Worm (Caenorhabditis elegans) whole organism, L3 larva: Measurements from ENCODE around the gene lst-5.

Experiments
- R02D3.7 ChIP-seq: fragments of 150-350 bp; optimal IDR thresholded peaks from 2 replicates; lab custom pipeline; 2014; ENCODE audit warnings: missing biosample characterization, missing genetic modification characterization
- ZK546.5 ChIP-seq: sonication (generic microtip); optimal IDR thresholded peaks from 2 replicates; lab custom pipeline; 2017; ENCODE audit warnings: missing biosample characterization, missing genetic modification characterization
- ama-1 ChIP-seq: fragments of 150-350 bp; optimal IDR thresholded peaks from 2 replicates; lab custom pipeline; 2018
- ceh-16 ChIP-seq: sonication (generic microtip); optimal IDR thresholded peaks from 2 replicates; lab custom pipeline; 2017; ENCODE audit warnings: missing biosample characterization, missing genetic modification characterization
- ceh-28 ChIP-seq: fragments of 150-350 bp; optimal IDR thresholded peaks from 2 replicates; lab custom pipeline; 2014; ENCODE audit warnings: missing biosample characterization, missing genetic modification reagents, missing genetic modification characterization
- ceh-9 ChIP-seq: sonication (generic microtip); optimal IDR thresholded peaks from 2 replicates; lab custom pipeline; 2018; ENCODE audit warnings: missing biosample characterization, missing genetic modification characterization
- egl-27 ChIP-seq: sonication (generic microtip); optimal IDR thresholded peaks from 4 replicates; lab custom pipeline; 2017; ENCODE audit warnings: missing biosample characterization, missing genetic modification reagents, missing genetic modification characterization
- elt-1 ChIP-seq: fragments of 150-350 bp; optimal IDR thresholded peaks from 2 replicates; lab custom pipeline; 2014; ENCODE audit warnings: missing biosample characterization, missing genetic modification characterization
- elt-2 ChIP-seq: sonication (generic microtip); optimal IDR thresholded peaks from 2 replicates; lab custom pipeline; 2016; ENCODE audit warnings: missing genetic modification reagents, mild to moderate bottlenecking, missing genetic modification characterization, missing compliant biosample characterization
- eor-1 ChIP-seq, 2 experiments: fragments of 150-350 bp; optimal IDR thresholded peaks; 2 replicates each; lab custom pipeline; 2014 to 2018; ENCODE audit warnings: missing biosample characterization in 2 of 2, missing genetic modification characterization in 2 of 2
- fkh-10 ChIP-seq: sonication (generic microtip); optimal IDR thresholded peaks from 2 replicates; lab custom pipeline; 2017; ENCODE audit warnings: missing biosample characterization, missing genetic modification reagents, missing genetic modification characterization
- fkh-2 ChIP-seq: fragments of 150-350 bp; optimal IDR thresholded peaks from 2 replicates; lab custom pipeline; 2014; ENCODE audit warnings: missing biosample characterization, missing genetic modification reagents, missing genetic modification characterization
- fos-1 ChIP-seq: fragments of 150-350 bp; optimal IDR thresholded peaks from 2 replicates; lab custom pipeline; 2014; ENCODE audit warnings: missing biosample characterization, missing genetic modification characterization
- hmg-11 ChIP-seq: sonication (generic microtip); optimal IDR thresholded peaks from 2 replicates; lab custom pipeline; 2016; ENCODE audit warnings: missing genetic modification characterization, missing compliant biosample characterization
- jun-1 ChIP-seq: fragments of 150-350 bp; optimal IDR thresholded peaks from 2 replicates; lab custom pipeline; 2014; ENCODE audit warnings: missing biosample characterization, missing genetic modification reagents, missing genetic modification characterization
- lin-15B ChIP-seq: fragments of 150-350 bp; optimal IDR thresholded peaks from 2 replicates; lab custom pipeline; 2014; ENCODE audit warnings: missing biosample characterization, missing genetic modification characterization
- lin-39 ChIP-seq: fragments of 150-350 bp; optimal IDR thresholded peaks from 2 replicates; lab custom pipeline; 2018; ENCODE audit warnings: missing biosample characterization, missing genetic modification reagents, missing genetic modification characterization
- lsy-12 ChIP-seq: sonication (generic microtip); optimal IDR thresholded peaks from 2 replicates; lab custom pipeline; 2016; ENCODE audit warnings: mild to moderate bottlenecking, missing genetic modification characterization, missing compliant biosample characterization
- mdl-1 ChIP-seq: fragments of 150-350 bp; optimal IDR thresholded peaks from 2 replicates; lab custom pipeline; 2014; ENCODE audit warnings: missing biosample characterization, missing genetic modification characterization
- mml-1 ChIP-seq: fragments of 150-350 bp; sonication (generic microtip); optimal IDR thresholded peaks from 3 replicates; lab custom pipeline; 2014; ENCODE audit warnings: missing biosample characterization, missing genetic modification characterization
- nfya-1 ChIP-seq: sonication (generic microtip); optimal IDR thresholded peaks from 2 replicates; lab custom pipeline; 2017; ENCODE audit warnings: missing genetic modification characterization, mild to moderate bottlenecking, missing compliant biosample characterization, antibody characterized with exemption, moderate library complexity; ENCODE audit not compliant: insufficient read depth
- nhr-11 ChIP-seq: fragments of 150-350 bp; optimal IDR thresholded peaks from 2 replicates; lab custom pipeline; 2014; ENCODE audit warnings: missing biosample characterization, missing genetic modification characterization
- nhr-25 ChIP-seq: sonication (generic microtip); optimal IDR thresholded peaks from 2 replicates; lab custom pipeline; 2017; ENCODE audit warnings: missing biosample characterization, missing genetic modification characterization
- nhr-28 ChIP-seq: fragments of 150-350 bp; optimal IDR thresholded peaks from 2 replicates; lab custom pipeline; 2014; ENCODE audit warnings: missing biosample characterization, missing genetic modification characterization
- nhr-43 ChIP-seq: sonication (generic microtip); optimal IDR thresholded peaks from 2 replicates; lab custom pipeline; 2016; ENCODE audit warnings: mild to moderate bottlenecking, missing genetic modification characterization, missing compliant biosample characterization; ENCODE audit not compliant: poor library complexity, severe bottlenecking
- nhr-67 ChIP-seq: fragments of 150-350 bp; optimal IDR thresholded peaks from 2 replicates; lab custom pipeline; 2014; ENCODE audit warnings: missing biosample characterization, missing genetic modification characterization
- nhr-76 ChIP-seq: fragments of 150-350 bp; sonication (generic microtip); optimal IDR thresholded peaks from 5 replicates; lab custom pipeline; 2014; ENCODE audit warnings: missing biosample characterization, missing genetic modification characterization
- nhr-77 ChIP-seq: fragments of 150-350 bp; optimal IDR thresholded peaks from 2 replicates; lab custom pipeline; 2014; ENCODE audit warnings: missing biosample characterization, missing genetic modification characterization
- pha-4 ChIP-seq: fragments of 150-350 bp; optimal IDR thresholded peaks from 2 replicates; lab custom pipeline; 2014; ENCODE audit warnings: missing biosample characterization, missing genetic modification reagents, missing genetic modification characterization
- sea-2 ChIP-seq: fragments of 150-350 bp; sonication (generic microtip); optimal IDR thresholded peaks from 4 replicates; lab custom pipeline; 2014; ENCODE audit warnings: missing biosample characterization, missing genetic modification reagents, missing genetic modification characterization
- skn-1 ChIP-seq: fragments of 150-350 bp; optimal IDR thresholded peaks from 2 replicates; lab custom pipeline; 2014; ENCODE audit warnings: missing biosample characterization, missing genetic modification characterization
- snpc-4 ChIP-seq: fragments of 150-350 bp; optimal IDR thresholded peaks from 2 replicates; lab custom pipeline; 2014; ENCODE audit warnings: missing biosample characterization, missing genetic modification characterization
- tbx-2 ChIP-seq: sonication (generic microtip); optimal IDR thresholded peaks from 2 replicates; lab custom pipeline; 2016; ENCODE audit warnings: mild to moderate bottlenecking, missing genetic modification characterization, missing compliant biosample characterization
- unc-62 ChIP-seq: fragments of 150-350 bp; sonication (generic microtip); optimal IDR thresholded peaks from 4 replicates; lab custom pipeline; 2014; ENCODE audit warnings: missing biosample characterization, missing genetic modification reagents, missing genetic modification characterization
- zag-1 ChIP-seq: fragments of 150-350 bp; optimal IDR thresholded peaks from 2 replicates; lab custom pipeline; 2014; ENCODE audit warnings: missing biosample characterization, missing genetic modification characterization
- ztf-11 ChIP-seq: fragments of 150-350 bp; optimal IDR thresholded peaks from 2 replicates; lab custom pipeline; 2014; ENCODE audit warnings: missing biosample characterization, missing genetic modification characterization
- ztf-4 ChIP-seq: fragments of 150-350 bp; optimal IDR thresholded peaks from 2 replicates; lab custom pipeline; 2014; ENCODE audit warnings: missing biosample characterization, missing genetic modification characterization

The lst-5 gene

DNA sequence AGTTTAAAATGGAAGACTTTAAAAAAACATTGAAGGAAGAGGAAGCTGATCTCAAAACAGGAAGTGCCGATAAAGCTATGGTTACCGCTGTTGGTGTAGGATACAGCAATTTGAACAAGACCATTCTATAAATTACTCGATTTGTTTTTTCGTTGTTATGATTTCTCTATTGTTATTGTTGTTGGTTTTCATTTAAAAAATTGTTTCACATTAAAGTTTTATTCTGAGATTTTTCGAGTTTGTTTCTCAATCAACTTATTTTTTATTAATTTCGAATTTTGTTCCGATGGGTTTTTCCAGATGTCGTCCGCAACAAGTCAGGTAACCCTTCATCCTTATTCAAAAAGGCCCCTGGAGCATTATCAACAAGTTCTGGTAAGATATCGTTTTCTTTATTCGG lies 29.1 kb downstream of the lst-5 start, which contains the start of gene ZK1127.12:
Gene ZK1127.12 (plus strand): TSS at position 301 of the 400 bp plus-strand sequence.
- TF ChIP-seq zag-1 (tag; lab: Kevin White, UChicago) (no peak), nhr-67 (tag; lab: Kevin White, UChicago) (no peak), nhr-25 (no peak), nhr-43 (tag; lab: Kevin White, UChicago) (no peak), unc-62 (no peak), fkh-2 (tag; lab: Kevin White, UChicago) (no peak), lin-39 (tag; lab: Kevin White, UChicago) (no peak), sea-2 (GFP tag; lab: Kevin White, UChicago) (no peak)
- TF ChIP-seq, all 47 proteins: peak for 0

ce11 chrII:7053001-7053400 lies 30.3 kb downstream of the lst-5 start, which contains the start of gene ZK1127.13:
Gene ZK1127.13, plus strand, starts transcription at chrII:7053301.
- TF ChIP-seq elt-2 (tag; lab: Kevin White, UChicago) (no peak), nhr-28 (tag; lab: Kevin White, UChicago) (no peak), ztf-11 (tag; lab: Kevin White, UChicago) (no peak), nhr-76 (no peak)

- TF ChIP-seq snpc-4 (tag; lab: Kevin White, UChicago) (no peak), mdl-1 (tag; lab: Kevin White, UChicago) (no peak), nhr-25 (no peak), elt-1 (no peak), unc-62 (no peak), fos-1 (no peak), skn-1 (tag; lab: Kevin White, UChicago) (no peak), eor-1 (tag; optimal IDR thresholded peaks at IDR 0.05; lab: Kevin White, UChicago) (no peak), lin-15B (tag; lab: Kevin White, UChicago) (no peak), mml-1 (tag; lab: Kevin White, UChicago) (no peak), lin-39 (tag; lab: Kevin White, UChicago) (no peak), nhr-28 (tag; lab: Kevin White, UChicago) (no peak), ztf-4 (tag; lab: Kevin White, UChicago) (no peak), nhr-77 (tag; lab: Kevin White, UChicago) (no peak)
- TF ChIP-seq, all 47 proteins: peak for 0
Observed at ce11 chrII:7053649-7054048, 30.9 kb downstream of the lst-5 start, which contains the start of gene ZK1127.4. Gene ZK1127.4, plus strand, starts transcription at chrII:7053949.

DNA sequence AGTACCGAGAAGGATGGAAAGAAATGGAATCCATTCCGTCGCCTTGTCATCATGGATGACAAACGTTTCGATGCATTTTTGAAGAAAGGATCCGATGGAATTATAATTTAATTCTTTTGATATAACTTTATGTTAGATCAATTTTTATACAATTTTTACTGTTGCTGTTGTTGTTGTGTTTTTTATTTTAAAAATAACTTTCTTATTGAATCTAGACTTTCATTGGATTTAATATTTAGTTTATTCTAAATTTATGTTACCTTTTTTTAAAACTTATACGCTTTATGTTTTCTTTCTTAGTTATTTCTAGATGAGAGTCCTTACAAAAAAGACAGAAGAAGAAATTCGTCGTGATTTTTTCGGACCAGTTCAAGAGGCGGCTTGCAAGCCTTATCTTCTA lies 32.3 kb downstream of the lst-5 start, which contains the start of gene ZK1127.3:
Gene ZK1127.3 (plus strand): TSS at position 301 of the 400 bp plus-strand sequence.
- TF ChIP-seq skn-1 (tag; lab: Kevin White, UChicago) (no peak), pha-4 (tag; lab: Kevin White, UChicago) (no peak), hmg-11 (no peak)

- TF ChIP-seq pha-4 (tag; lab: Kevin White, UChicago) (no peak), nhr-43 (tag; lab: Kevin White, UChicago) (peak; percentile 2), ztf-11 (tag; lab: Kevin White, UChicago) (no peak), nhr-77 (tag; lab: Kevin White, UChicago) (no peak)
Observed at ce11 chrII:7056328-7056727, 33.6 kb downstream of the lst-5 start.

- TF ChIP-seq ztf-4 (tag; lab: Kevin White, UChicago) (no peak), ceh-28 (tag; lab: Kevin White, UChicago) (no peak), hmg-11 (no peak), tbx-2 (tag; lab: Kevin White, UChicago) (no peak), ZK546.5 (tag; lab: Kevin White, UChicago) (no peak), pha-4 (tag; lab: Kevin White, UChicago) (peak; percentile 9), nhr-11 (tag; lab: Kevin White, UChicago) (peak; percentile 9), elt-2 (tag; lab: Kevin White, UChicago) (peak; percentile 21), nhr-77 (tag; lab: Kevin White, UChicago) (no peak)
Observed at ce11 chrII:7057860-7058259, 35.1 kb downstream of the lst-5 start, which contains the start of gene cth-2. Gene cth-2, minus strand, starts transcription at chrII:7057960.

- TF ChIP-seq ceh-9 (no peak), fkh-10 (no peak), ceh-28 (tag; lab: Kevin White, UChicago) (peak; percentile 27), elt-2 (tag; lab: Kevin White, UChicago) (peak; percentile 96), nhr-11 (tag; lab: Kevin White, UChicago) (no peak), ztf-4 (tag; lab: Kevin White, UChicago) (no peak), fos-1 (no peak), ceh-16 (tag; lab: Kevin White, UChicago) (no peak), jun-1 (tag; lab: Kevin White, UChicago) (peak; percentile 46), egl-27 (tag; lab: Kevin White, UChicago) (no peak), unc-62 (no peak), lsy-12 (tag; lab: Kevin White, UChicago) (no peak), ama-1 (lab: Kevin White, UChicago) (no peak), nhr-28 (tag; lab: Kevin White, UChicago) (no peak), nfya-1 (peak; percentile 32), tbx-2 (tag; lab: Kevin White, UChicago) (no peak), ZK546.5 (tag; lab: Kevin White, UChicago) (no peak), elt-1 (no peak), R02D3.7 (tag; lab: Kevin White, UChicago) (no peak), ztf-11 (tag; lab: Kevin White, UChicago) (no peak), fkh-2 (tag; lab: Kevin White, UChicago) (no peak), nhr-77 (tag; lab: Kevin White, UChicago) (no peak)
Observed at ce11 chrII:7059274-7059757, 36.6 kb downstream of the lst-5 start.
